Fruit fly (Drosophila melanogaster) whole organism, pupa: ENCODE measurements around the gene CG14647.

Source experiments
- CG10348 ChIP-seq: fragments of 200-800 bp; sonication (Bioruptor generic); IDR thresholded peaks from 2 replicates; pipeline ENCODE4 v1.3.6; 2022; ENCODE audit warnings: missing biosample characterization, missing genetic modification characterization
- CG12605 ChIP-seq: fragments of 200-800 bp; sonication (Bioruptor generic); IDR thresholded peaks from 2 replicates; pipeline ENCODE4 v1.3.6; 2022; ENCODE audit warnings: missing biosample characterization, missing genetic modification characterization
- CG34367 ChIP-seq: fragments of 200-800 bp; sonication (Bioruptor generic); optimal IDR thresholded peaks from 2 replicates; lab custom pipeline; 2018; ENCODE audit warnings: missing biosample characterization, mild to moderate bottlenecking, missing genetic modification characterization
- CG8159 ChIP-seq: fragments of 200-800 bp; sonication (Bioruptor generic); optimal IDR thresholded peaks from 3 replicates; lab custom pipeline; 2018; ENCODE audit warnings: missing biosample characterization, mild to moderate bottlenecking, missing genetic modification characterization, moderate library complexity
- CG8301 ChIP-seq: fragments of 200-800 bp; sonication (Bioruptor generic); optimal IDR thresholded peaks from 2 replicates; lab custom pipeline; 2018; ENCODE audit warnings: missing biosample characterization, mild to moderate bottlenecking, missing genetic modification characterization
- CG9948 ChIP-seq: fragments of 200-800 bp; sonication (Bioruptor generic); optimal IDR thresholded peaks from 2 replicates; lab custom pipeline; 2018; ENCODE audit warnings: missing biosample characterization, mild to moderate bottlenecking, missing genetic modification characterization, moderate library complexity
- Pif1B ChIP-seq: fragments of 200-800 bp; sonication (Bioruptor generic); optimal IDR thresholded peaks from 3 replicates; lab custom pipeline; 2016; ENCODE audit warnings: missing biosample characterization, missing genetic modification characterization
- fd96Ca ChIP-seq: fragments of 200-800 bp; sonication (Bioruptor generic); IDR thresholded peaks from 3 replicates; pipeline ENCODE4 v1.3.6; 2022; ENCODE audit warnings: missing biosample characterization, missing genetic modification characterization
- rn ChIP-seq: fragments of 200-800 bp; sonication (Bioruptor generic); IDR thresholded peaks from 2 replicates; pipeline ENCODE4 v1.3.6; 2022; ENCODE audit warnings: missing biosample characterization, missing genetic modification characterization

- TF ChIP-seq fd96Ca (GFP tag; lab: Robert Waterston, UW) (peak; percentile 39; the same call in 1 of the 3 replicates), rn (no peak), CG34367 (no peak), Pif1B (GFP tag; lab: Kevin White, UChicago) (no peak), CG10348 (GFP tag; lab: Robert Waterston, UW) (no peak), CG8301 (tag; lab: Kevin White, UChicago) (no peak), CG8159 (tag; lab: Kevin White, UChicago) (no peak), CG12605 (GFP tag; lab: Robert Waterston, UW) (no peak), CG9948 (no peak)
Observed at dm6 chr3R:4402884-4403705, 2.8 kb downstream of the CG14647 start, which contains the start of gene lost.
